Worm (Caenorhabditis elegans): ENCODE measurements around the gene F41C6.4.

ce11 chrX:6845934-6846333, 28.7 kb downstream of the F41C6.4 start, which contains the start of gene C53B7.2:
- TF ChIP-seq scrt-1 (GFP tag; IDR thresholded peaks at IDR 0.05) (no peak), hmg-4 (GFP tag; optimal IDR thresholded peaks at IDR 0.05) (no peak), tra-4 (tag; optimal IDR thresholded peaks at IDR 0.05) (no peak), hmbx-1 (tag; optimal IDR thresholded peaks at IDR 0.05) (no peak)
